Fruit fly (Drosophila melanogaster) S2 (cell line): ENCODE measurements around the gene CG5835.

Experiments used
- CG8478 ChIP-seq: fragments of >200 bp; optimal IDR thresholded peaks from 2 replicates; lab custom pipeline; 2018
- CTCF ChIP-seq, 2 experiments: fragments of >200 bp; optimal IDR thresholded peaks; 2 replicates each; lab custom pipeline; 2018

The CG5835 gene

DNA sequence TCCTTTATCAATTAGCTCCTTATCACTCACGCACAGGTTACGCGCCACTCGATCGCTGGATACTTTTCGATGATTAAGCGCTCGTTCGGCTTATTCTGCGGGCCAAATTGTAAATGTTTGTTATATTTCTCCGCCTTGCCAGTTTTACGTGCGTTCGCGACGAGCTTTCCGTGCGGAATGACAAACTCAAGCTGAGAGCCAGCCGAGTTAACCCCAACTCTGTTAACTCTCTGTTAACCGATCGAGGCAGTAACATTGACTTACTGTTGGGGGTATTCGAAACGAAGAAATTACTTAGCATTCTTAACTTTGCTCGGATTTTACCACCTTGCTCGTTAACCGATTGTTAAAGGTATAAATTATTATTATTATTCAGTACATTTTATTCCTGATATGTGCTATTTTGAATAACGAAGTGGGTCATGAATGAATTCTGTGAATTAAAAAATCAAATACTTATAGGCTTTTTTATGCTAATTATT is at the start of gene CG5835:
Gene CG5835, minus strand, starts transcription at position 185 of the 482 bp plus-strand sequence.
- TF ChIP-seq CTCF (optimal IDR thresholded peaks at IDR 0.05; lab: Kevin White, UChicago) (no peak), CG8478 (no peak)

DNA sequence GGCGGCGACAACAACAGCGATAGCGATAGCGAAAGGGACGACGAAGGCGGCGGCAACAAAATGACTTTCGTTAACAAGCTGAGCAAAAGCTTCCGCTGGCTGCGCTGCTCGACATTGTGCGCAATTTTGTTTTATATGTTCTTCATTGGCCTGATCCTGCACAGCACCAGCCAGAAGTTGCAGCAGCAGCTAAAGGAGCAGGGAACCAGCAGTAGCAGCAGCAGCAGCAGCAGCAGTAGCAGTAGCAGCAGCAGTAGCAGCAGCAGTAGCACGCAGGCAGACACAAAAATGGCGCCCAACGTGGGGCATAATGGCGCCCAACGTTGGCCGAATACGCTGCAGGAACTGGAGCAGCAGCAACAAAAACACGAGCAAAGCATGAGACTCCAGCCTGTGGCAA is 36.5 kb upstream of the CG5835 start:
- TF ChIP-seq CG8478: no peak
- TF ChIP-seq CTCF (optimal IDR thresholded peaks at IDR 0.05; lab: Kevin White, UChicago): no peak

- TF ChIP-seq CG8478 (no peak), CTCF (optimal IDR thresholded peaks at IDR 0.05; lab: Kevin White, UChicago) (no peak)
These were observed 34.2 kb upstream of the CG5835 start for dm6 chr3R:19187717-19188149.

DNA sequence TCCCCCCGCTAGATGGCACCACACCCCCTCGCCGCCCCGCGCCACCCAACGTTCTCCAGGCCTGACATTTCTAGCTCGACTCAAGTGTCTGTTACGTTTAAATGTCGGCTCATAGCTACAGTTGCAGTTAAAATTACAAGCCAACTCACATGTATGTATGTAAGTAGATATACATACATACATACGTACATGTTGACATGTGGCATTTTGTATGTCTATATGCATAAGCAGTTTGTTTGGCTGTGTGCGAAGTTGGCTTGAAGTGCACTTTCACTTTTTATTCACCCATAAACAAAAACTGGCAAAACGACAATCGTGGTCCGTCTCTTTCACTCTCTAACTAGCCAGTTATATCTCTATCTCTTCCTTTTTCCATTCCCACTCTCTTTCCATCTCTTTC is 29.4 kb upstream of the CG5835 start:
- TF ChIP-seq CTCF (optimal IDR thresholded peaks at IDR 0.05; lab: Kevin White, UChicago): no peak
- TF ChIP-seq CG8478: no peak

- no peak for TF ChIP-seq CG8478
- no peak for TF ChIP-seq CTCF (optimal IDR thresholded peaks at IDR 0.05; lab: Kevin White, UChicago)
These were observed 27.7 kb upstream of the CG5835 start for dm6 chr3R:19181214-19181613.

DNA sequence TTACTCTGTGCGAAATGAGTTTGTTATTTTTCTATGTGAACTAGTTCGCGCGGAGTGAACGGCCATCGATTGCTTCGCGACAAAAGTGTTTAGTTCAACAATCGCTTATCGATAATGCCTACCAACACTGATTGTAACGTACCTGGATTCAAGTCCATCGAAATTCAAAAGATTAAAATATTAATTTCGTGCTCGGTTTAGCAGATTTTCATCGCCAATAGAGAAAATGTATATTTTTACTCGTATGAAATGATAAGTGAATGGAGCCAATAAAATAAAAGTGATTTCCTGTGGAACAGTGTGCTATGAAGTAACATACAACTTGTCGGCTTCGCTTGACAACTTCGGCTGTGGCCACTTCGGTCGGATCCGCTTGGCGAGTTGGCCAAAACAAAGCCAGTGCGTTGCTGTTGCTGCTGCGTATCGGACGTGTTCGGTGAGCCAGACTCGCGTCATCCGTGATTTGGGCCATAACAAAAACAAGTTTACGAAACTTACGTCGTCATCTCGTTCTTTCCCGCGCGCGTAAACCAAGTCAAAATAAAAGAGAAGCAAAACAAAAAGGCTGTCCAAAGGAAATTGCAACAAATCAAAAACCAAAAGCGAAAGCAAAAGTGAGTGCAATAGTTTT is 26.9 kb upstream of the CG5835 start, which contains the start of the genes CG5555 and myd:
Gene CG5555, minus strand, starts transcription at position 276 of the 631 bp plus-strand sequence.
Gene myd, plus strand, starts transcription at position 397 of the 631 bp plus-strand sequence.
- TF ChIP-seq CTCF (optimal IDR thresholded peaks at IDR 0.05; lab: Kevin White, UChicago) (peak in 1 of 2 experiments; percentile 12), CG8478 (no peak)

DNA sequence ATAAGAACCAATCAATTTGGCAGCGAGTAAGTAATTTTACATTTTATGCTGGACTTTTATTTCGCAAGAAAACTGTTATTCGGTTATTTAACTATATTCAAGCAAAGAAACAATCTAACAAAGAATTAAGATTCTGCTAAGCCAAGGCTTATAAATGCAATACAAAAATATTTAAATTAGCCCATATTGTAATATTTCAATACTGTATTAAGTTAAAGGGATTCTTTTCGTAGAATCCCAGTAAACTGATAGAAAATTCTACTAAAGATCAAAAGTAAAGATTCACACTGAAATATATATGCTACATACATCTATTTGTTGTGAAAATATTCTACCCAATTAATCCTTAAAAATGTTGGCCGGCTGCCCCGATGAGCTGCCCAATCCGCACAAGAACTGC is 23.2 kb upstream of the CG5835 start, which contains the start of gene CG14282:
Gene CG14282, plus strand, starts transcription at position 301 of the 400 bp plus-strand sequence.
- no peak for TF ChIP-seq CG8478
- TF ChIP-seq CTCF (optimal IDR thresholded peaks at IDR 0.05; lab: Kevin White, UChicago): no peak

DNA sequence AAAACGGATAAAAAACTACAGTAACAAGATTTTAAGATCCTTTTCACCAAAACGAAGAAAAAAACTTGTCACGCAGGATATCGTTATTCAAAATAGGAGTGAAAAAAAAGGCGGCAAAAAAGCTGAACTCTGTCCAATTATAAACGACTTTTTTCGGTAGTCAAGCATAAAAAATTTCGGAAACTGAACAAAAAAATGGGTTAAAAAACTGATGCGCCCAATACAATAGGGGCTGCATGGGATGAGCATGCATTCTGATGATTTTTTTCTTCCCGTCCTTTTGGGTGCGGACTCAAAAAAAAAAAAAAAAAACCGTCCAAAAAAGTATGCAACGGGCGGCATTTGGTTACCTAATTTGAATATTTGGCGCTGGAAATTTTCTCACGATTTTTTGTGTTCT is 21.0 kb upstream of the CG5835 start:
- no peak for TF ChIP-seq CTCF (optimal IDR thresholded peaks at IDR 0.05; lab: Kevin White, UChicago)
- TF ChIP-seq CG8478: no peak

- TF ChIP-seq CTCF (optimal IDR thresholded peaks at IDR 0.05; lab: Kevin White, UChicago) (no peak), CG8478 (no peak)
These were observed 14.0 kb upstream of the CG5835 start for dm6 chr3R:19167521-19167920.

DNA sequence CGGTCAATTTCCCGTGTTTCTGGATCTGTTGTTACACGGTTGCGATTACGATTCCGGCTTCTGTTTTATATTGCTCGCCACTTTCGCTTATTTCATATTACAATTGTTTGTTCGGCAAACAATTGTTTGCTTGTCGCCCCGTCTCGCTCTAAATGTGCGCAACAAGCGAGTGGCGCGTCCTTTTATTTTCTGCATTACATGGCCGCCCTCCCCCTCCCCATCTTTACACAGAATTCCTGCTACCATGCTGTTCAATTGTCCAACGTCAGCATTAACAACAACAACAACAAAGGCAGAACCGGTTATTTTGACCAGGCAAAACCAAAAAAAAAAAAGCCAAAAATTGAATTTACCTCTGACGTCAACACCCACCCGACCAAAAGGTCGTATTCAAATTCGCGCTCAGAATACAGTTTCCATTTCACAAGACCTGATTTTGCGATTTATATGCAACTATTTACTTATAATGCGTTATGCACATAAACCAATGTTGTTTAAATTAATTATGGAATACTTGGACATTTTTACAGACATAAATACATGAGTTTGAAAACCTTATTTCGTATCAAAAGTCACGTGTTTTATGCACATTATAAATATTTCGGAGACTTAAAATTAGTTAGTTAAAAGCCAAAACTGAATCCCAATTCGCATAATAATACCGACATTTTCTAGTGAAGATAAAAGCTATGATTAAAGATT is 12.7 kb upstream of the CG5835 start:
- TF ChIP-seq CG8478 (no peak), CTCF (optimal IDR thresholded peaks at IDR 0.05; lab: Kevin White, UChicago) (no peak)

DNA sequence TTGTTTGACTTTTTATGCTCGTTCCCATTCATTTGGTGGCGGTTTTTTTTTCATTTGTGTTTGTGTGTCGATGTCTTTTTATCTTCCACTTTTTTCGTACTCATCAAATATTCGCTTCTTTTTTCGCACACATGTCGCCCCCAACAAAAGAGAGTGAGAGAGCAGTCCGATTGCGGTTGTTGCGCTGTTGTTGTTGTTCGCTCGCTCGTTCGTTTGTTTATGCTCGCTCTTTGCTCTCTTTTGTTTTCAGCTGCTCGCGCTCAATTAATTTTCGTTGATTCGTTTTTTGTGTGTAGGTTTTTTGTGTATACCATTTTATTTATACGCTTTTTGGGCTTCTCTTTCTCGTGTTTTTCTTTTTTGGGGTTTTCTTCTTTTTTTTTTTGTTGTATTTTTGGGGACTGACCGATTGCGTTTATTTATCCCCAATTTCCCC is 12.2 kb upstream of the CG5835 start:
- TF ChIP-seq CTCF (optimal IDR thresholded peaks at IDR 0.05; lab: Kevin White, UChicago) (no peak), CG8478 (no peak)

DNA sequence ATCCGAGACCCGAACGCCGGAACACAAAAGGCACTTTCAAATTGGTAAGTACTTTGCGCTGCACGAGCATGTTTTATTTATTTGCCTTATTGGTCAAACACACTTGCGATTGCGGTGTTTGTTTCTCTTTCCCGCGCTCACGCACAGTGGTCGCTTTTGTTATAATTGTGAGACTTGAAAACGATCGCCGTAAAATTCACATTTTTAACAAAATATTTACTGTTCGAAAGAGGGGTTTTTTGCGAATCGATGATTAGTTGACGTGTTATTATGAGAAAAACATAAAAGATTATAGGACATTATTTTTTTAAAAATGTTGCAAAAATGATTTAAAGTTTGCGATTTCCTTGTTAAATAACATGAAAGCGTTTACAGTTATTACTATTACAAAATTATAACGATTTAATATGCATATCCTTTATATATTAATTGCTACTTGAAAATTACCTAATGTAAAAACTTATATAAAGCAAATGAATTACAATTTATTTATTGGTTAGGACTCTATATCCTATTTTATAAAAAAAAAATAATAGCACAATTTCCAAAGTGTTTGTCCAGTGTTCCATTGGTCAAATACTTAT is 11.5 kb upstream of the CG5835 start:
- TF ChIP-seq CG8478 (no peak), CTCF (optimal IDR thresholded peaks at IDR 0.05; lab: Kevin White, UChicago) (no peak)

DNA sequence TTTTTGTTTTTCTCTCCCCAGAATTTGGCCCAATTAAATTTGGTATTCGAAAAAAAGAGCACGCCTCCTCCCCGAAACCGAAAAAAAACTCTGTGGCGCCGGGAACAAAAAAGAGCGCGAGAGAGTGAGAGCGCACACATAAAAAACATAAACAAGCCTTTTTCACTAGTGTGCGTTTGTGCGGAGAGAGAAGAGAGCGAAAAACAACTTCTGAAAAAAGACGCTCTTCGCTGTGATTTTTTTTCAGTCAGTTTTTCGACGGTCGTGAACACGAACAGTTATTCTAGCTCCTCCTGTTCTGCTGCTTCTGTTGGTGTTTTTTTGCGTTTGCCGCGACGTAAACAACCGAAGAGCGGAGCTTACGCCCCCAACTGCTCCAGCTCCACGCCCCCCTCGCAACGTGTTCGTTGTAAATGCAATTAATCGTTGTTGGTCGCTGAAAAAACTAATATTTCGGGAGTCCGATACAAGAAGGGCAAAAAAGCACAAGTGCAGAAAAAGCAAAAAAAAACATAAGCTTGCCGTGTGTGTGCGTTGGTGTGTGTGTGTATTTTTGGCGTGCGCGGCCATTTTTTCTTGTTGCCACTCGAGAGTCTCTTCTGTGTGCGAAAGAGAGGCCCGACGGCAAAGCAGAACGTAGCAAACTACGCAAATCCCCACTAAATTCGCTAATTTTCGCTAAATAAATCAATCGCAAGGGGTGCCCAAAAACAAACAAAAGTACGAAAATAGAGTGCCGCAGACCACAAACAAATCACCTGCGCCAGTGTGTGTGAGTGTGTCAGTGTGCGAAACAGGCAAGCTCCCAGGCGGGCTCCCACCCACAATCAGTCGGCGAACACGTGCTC is 10.7 kb upstream of the CG5835 start, which contains the start of gene sqz:
Gene sqz, plus strand, starts transcription at position 240 of the 848 bp plus-strand sequence.
- no peak for TF ChIP-seq CTCF (optimal IDR thresholded peaks at IDR 0.05; lab: Kevin White, UChicago)
- no peak for TF ChIP-seq CG8478

DNA sequence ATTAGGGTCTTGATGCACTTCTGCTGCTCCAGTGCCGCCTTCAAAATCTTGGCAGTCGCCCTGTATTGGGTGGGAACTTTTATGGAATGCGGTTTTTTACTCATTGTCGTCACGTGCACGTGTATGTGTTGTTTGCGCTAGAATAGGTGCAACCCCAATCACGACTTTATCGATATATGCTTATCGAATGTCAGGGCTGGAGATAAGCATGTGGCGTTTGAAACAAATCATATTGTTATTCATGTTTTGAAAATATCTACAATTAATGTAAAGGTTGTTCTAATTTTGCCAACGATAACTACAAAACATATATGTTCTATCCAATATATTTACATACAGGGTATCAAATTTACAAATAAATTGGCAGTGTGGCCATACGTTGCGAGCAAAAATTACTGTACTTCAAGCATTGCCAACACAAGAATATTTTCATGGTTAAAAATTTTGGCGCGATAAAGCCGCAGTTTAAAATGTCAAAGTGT is 8.7 kb upstream of the CG5835 start, which contains the start of the genes CG42359 and Nsun5:
Gene CG42359, minus strand, starts transcription at position 166 of the 482 bp plus-strand sequence.
Gene Nsun5, minus strand, starts transcription at position 166 of the 482 bp plus-strand sequence.
- no peak for TF ChIP-seq CG8478
- peak in 1 of 2 experiments; percentile 14 for TF ChIP-seq CTCF (optimal IDR thresholded peaks at IDR 0.05; lab: Kevin White, UChicago)
